Fruit fly (Drosophila melanogaster): Measurements from ENCODE around the gene CG31415.

CG31415 gene

DNA sequence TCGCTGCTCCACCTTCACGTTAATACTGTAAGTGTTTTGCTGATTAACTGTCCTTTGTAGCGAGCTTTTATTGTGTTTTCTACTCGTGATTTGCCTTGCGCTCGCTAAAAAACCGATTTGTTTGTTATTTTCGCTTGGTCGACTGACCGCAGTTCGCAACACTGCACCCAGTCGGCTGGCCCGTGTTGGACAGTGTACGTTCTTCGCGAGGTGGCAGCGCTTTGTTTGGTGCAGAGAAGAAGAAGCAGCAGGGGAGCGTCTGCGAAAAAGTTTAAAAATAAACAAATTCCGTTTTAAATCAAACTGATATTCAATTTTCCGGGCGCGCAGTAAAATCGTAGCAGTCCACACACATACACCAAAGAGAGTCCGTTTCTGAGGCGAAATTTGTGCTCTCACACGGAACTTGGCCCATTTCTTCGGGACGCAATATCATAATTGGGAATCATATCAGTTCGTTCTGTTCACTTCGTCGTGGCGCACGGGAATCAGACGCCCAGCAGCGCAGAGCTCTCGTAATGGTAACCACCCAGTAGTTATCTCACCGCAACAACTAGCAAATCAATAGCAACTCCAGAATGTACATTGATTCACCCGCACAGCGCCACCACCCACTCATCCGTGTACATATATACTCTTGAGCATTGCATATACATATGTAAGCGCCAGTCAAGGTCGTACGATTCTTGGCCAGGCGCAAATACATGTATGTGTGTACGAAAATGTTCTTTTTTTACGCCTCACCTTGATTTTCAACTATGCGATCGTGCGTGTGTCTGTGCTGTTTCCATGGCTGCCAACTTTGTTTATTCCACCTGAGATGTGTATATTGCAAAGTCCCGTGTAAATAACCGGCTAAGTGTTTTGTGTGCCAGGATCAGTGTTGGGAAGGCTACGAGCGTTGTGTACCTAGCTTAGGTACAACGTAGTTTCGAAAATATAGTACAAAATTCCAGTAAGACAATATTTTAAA is 24.6 kb downstream of the CG31415 start, which contains the start of gene Naa80:
Gene Naa80, plus strand, starts transcription at position 215 of the 973 bp plus-strand sequence.
- peak; percentile 44 for TF ChIP-seq cato (GFP tag; optimal IDR thresholded peaks at IDR 0.05; ENCODE audit: borderline replicate concordance)
- TF ChIP-seq CG4820 (GFP tag; optimal IDR thresholded peaks at IDR 0.05): peak; percentile 8
- TF ChIP-seq CG14860 (GFP tag; IDR thresholded peaks at IDR 0.05; ENCODE audit: partially characterized antibody): no peak
- TF ChIP-seq CG9817 (tag; optimal IDR thresholded peaks at IDR 0.05): peak; percentile 60
- TF ChIP-seq gsb-n (tag; optimal IDR thresholded peaks at IDR 0.05): no peak
- peak; percentile 64 for TF ChIP-seq CG13296 (GFP tag; optimal IDR thresholded peaks at IDR 0.05)
- TF ChIP-seq CG2678 (tag; optimal IDR thresholded peaks at IDR 0.05): no peak
- TF ChIP-seq CG16779 (GFP tag; IDR thresholded peaks at IDR 0.05): peak; percentile 73; the same call in 1 of the 2 replicates
- TF ChIP-seq dmrt99B (tag; optimal IDR thresholded peaks at IDR 0.05): no peak
- 0 out of 2 replicates have a peak, but pooled peaks have one; percentile 11 for TF ChIP-seq CG4404 (GFP tag; IDR thresholded peaks at IDR 0.05)
- no peak for TF ChIP-seq lov (optimal IDR thresholded peaks at IDR 0.05)
- TF ChIP-seq lov (GFP tag; IDR thresholded peaks at IDR 0.05): peak; percentile 26; the same call in 1 of the 3 replicates
- TF ChIP-seq jing (GFP tag; optimal IDR thresholded peaks at IDR 0.05): no peak
- peak; percentile 88 for TF ChIP-seq CG12769 (tag; optimal IDR thresholded peaks at IDR 0.05)
- no peak for TF ChIP-seq yki (optimal IDR thresholded peaks at IDR 0.05)
- peak; percentile 83 for TF ChIP-seq Dp (GFP tag; optimal IDR thresholded peaks at IDR 0.05)
- TF ChIP-seq Bteb2 (GFP tag; optimal IDR thresholded peaks at IDR 0.05): peak; percentile 50
- peak; percentile 18; the same call in 1 of the 3 replicates for TF ChIP-seq tgo (GFP tag; IDR thresholded peaks at IDR 0.05)
- TF ChIP-seq CG5953 (GFP tag; IDR thresholded peaks at IDR 0.05): no peak
- TF ChIP-seq fd64A (GFP tag; optimal IDR thresholded peaks at IDR 0.05): no peak
- TF ChIP-seq stc (GFP tag; IDR thresholded peaks at IDR 0.05): no peak
- peak; percentile 46 for TF ChIP-seq ttk (GFP tag; IDR thresholded peaks at IDR 0.05)
- TF ChIP-seq Sox102F (GFP tag; optimal IDR thresholded peaks at IDR 0.05): no peak
- TF ChIP-seq Blimp-1 (GFP tag; optimal IDR thresholded peaks at IDR 0.05): no peak
- no peak for TF ChIP-seq CG9437 (GFP tag; optimal IDR thresholded peaks at IDR 0.05)
- no peak for TF ChIP-seq CG9797 (GFP tag; optimal IDR thresholded peaks at IDR 0.05)
- no peak for TF ChIP-seq CG6813 (GFP tag; optimal IDR thresholded peaks at IDR 0.05)
- TF ChIP-seq CG11456 (GFP tag; IDR thresholded peaks at IDR 0.05): peak; percentile 80
- TF ChIP-seq CG12219 (GFP tag; optimal IDR thresholded peaks at IDR 0.05): no peak
- TF ChIP-seq CG10267 (tag; optimal IDR thresholded peaks at IDR 0.05): peak; percentile 95
- TF ChIP-seq CHES-1-like (GFP tag; optimal IDR thresholded peaks at IDR 0.05): peak; percentile 94
- peak; percentile 57 for TF ChIP-seq CG33213 (GFP tag; optimal IDR thresholded peaks at IDR 0.05)
- TF ChIP-seq tx (GFP tag; optimal IDR thresholded peaks at IDR 0.05): peak; percentile 69
- no peak for TF ChIP-seq CG12236 (GFP tag; optimal IDR thresholded peaks at IDR 0.05)
- no peak for TF ChIP-seq Poxn (GFP tag; IDR thresholded peaks at IDR 0.05)
- TF ChIP-seq CG2875 (GFP tag; optimal IDR thresholded peaks at IDR 0.05): no peak
- TF ChIP-seq CG3407 (GFP tag; optimal IDR thresholded peaks at IDR 0.05): no peak
- no peak for TF ChIP-seq ATbp (GFP tag; optimal IDR thresholded peaks at IDR 0.05)
- TF ChIP-seq dysf (GFP tag; IDR thresholded peaks at IDR 0.05): peak; percentile 51; the same call in 1 of the 3 replicates
- peak; percentile 7 for TF ChIP-seq CG7928 (GFP tag; optimal IDR thresholded peaks at IDR 0.05)
- no peak for TF ChIP-seq sima (GFP tag; optimal IDR thresholded peaks at IDR 0.05)
- no peak for TF ChIP-seq sqz (GFP tag; optimal IDR thresholded peaks at IDR 0.05)
- TF ChIP-seq Sin3A (optimal IDR thresholded peaks at IDR 0.05): peak; percentile 76
- peak; percentile 83 for TF ChIP-seq Hmr (GFP tag; optimal IDR thresholded peaks at IDR 0.05)
- TF ChIP-seq CG31365 (tag; optimal IDR thresholded peaks at IDR 0.05): no peak
- TF ChIP-seq sob (GFP tag; IDR thresholded peaks at IDR 0.05): peak; percentile 86
- no peak for TF ChIP-seq CG11695 (GFP tag; IDR thresholded peaks at IDR 0.05)
- peak; percentile 96 for TF ChIP-seq Myb (GFP tag; optimal IDR thresholded peaks at IDR 0.05)
- no peak for TF ChIP-seq CG30431 (GFP tag; optimal IDR thresholded peaks at IDR 0.05)
